Worm (Caenorhabditis elegans) whole organism, dauer: ENCODE measurements around the gene nra-1.

Experiments used
- unc-62 ChIP-seq: sonication (generic microtip); optimal IDR thresholded peaks from 2 replicates; lab custom pipeline; 2017; ENCODE audit warnings: missing biosample characterization, missing genetic modification reagents, missing genetic modification characterization

The nra-1 gene

ce11 chrIV:17232899-17233298 lies 51.1 kb downstream of the nra-1 start:
- no peak for TF ChIP-seq unc-62 (GFP tag; lab: Kevin White, UChicago)
